Fruit fly (Drosophila melanogaster) whole organism, embryonic: Measurements from ENCODE around the gene CG17650.

Experiments
- Ada2b ChIP-seq: fragments of 200-800 bp; sonication (Bioruptor generic); IDR thresholded peaks from 2 replicates; pipeline ENCODE4 v1.3.6; 2022; ENCODE audit warnings: missing biosample characterization, missing genetic modification characterization
- Asciz ChIP-seq: fragments of 200-800 bp; sonication (Bioruptor generic); optimal IDR thresholded peaks from 2 replicates; lab custom pipeline; 2017; ENCODE audit warnings: missing biosample characterization, mild to moderate bottlenecking, missing genetic modification characterization, missing genetic modification reagents
- Awh ChIP-seq: fragments of 200-800 bp; sonication (Bioruptor generic); IDR thresholded peaks from 2 replicates; pipeline ENCODE4, ENCODE4 v1.3.6; 2022; ENCODE audit warnings: missing biosample characterization, missing genetic modification characterization
- CG11456 ChIP-seq: fragments of 200-800 bp; sonication (Bioruptor generic); IDR thresholded peaks from 3 replicates; pipeline ENCODE4 v1.3.6; 2022; ENCODE audit warnings: missing biosample characterization, missing genetic modification characterization
- CG14441 ChIP-seq: fragments of 200-800 bp; sonication (Bioruptor generic); IDR thresholded peaks from 2 replicates; pipeline ENCODE4 v1.3.6; 2022; ENCODE audit warnings: missing biosample characterization, missing genetic modification characterization
- CG1603 ChIP-seq: fragments of 200-800 bp; sonication (Bioruptor generic); optimal IDR thresholded peaks from 2 replicates; lab custom pipeline; 2019; ENCODE audit warnings: missing biosample characterization, mild to moderate bottlenecking, missing genetic modification characterization, moderate library complexity
- CG17912 ChIP-seq: fragments of 200-800 bp; sonication (Bioruptor generic); optimal IDR thresholded peaks from 2 replicates; lab custom pipeline; 2018; ENCODE audit warnings: missing biosample characterization, mild to moderate bottlenecking, missing genetic modification characterization
- CG18599 ChIP-seq: fragments of 200-800 bp; sonication (Bioruptor generic); optimal IDR thresholded peaks from 3 replicates; lab custom pipeline; 2017; ENCODE audit warnings: missing biosample characterization, missing genetic modification characterization, mild to moderate bottlenecking, moderate library complexity, missing genetic modification reagents
- CG2202 ChIP-seq: fragments of 200-800 bp; sonication (Bioruptor generic); optimal IDR thresholded peaks from 2 replicates; lab custom pipeline; 2018; ENCODE audit warnings: missing biosample characterization, mild to moderate bottlenecking, missing genetic modification characterization
- CG2875 ChIP-seq: fragments of 200-800 bp; sonication (Bioruptor generic); optimal IDR thresholded peaks from 2 replicates; lab custom pipeline; 2017; ENCODE audit warnings: missing biosample characterization, mild to moderate bottlenecking, missing genetic modification characterization, missing genetic modification reagents
- CG31388 ChIP-seq: fragments of 200-800 bp; sonication (Bioruptor generic); optimal IDR thresholded peaks from 2 replicates; lab custom pipeline; 2016; ENCODE audit warnings: missing biosample characterization, missing genetic modification characterization
- CG3995 ChIP-seq: fragments of 200-800 bp; sonication (Bioruptor generic); optimal IDR thresholded peaks from 3 replicates; lab custom pipeline; 2016; ENCODE audit warnings: missing biosample characterization, missing genetic modification characterization
- CG43689 ChIP-seq: fragments of 200-800 bp; sonication (Bioruptor generic); IDR thresholded peaks from 2 replicates; pipeline ENCODE4 v1.3.6; 2022; ENCODE audit warnings: missing biosample characterization, missing genetic modification characterization
- CG4424 ChIP-seq: fragments of 200-800 bp; sonication (Bioruptor generic); optimal IDR thresholded peaks from 3 replicates; lab custom pipeline; 2016; ENCODE audit warnings: missing biosample characterization, missing genetic modification characterization
- Ets65A ChIP-seq: fragments of 200-800 bp; sonication (Bioruptor generic); peaks from one replicate; lab custom pipeline; 2016; ENCODE audit warnings: missing biosample characterization, missing genetic modification characterization
- GATAe ChIP-seq: fragments of 200-800 bp; sonication (Bioruptor generic); conservative IDR thresholded peaks from 2 replicates; pipeline ENCODE4 v1.3.6; 2022; ENCODE audit warnings: missing biosample characterization, missing genetic modification characterization
- Gsc ChIP-seq: fragments of 200-800 bp; sonication (Bioruptor generic); IDR thresholded peaks from 2 replicates; pipeline ENCODE4 v1.3.6; 2022; ENCODE audit warnings: missing biosample characterization, missing genetic modification characterization
- Hr51 ChIP-seq, 2 experiments: fragments of 200-800 bp; sonication (Bioruptor generic); optimal IDR thresholded peaks; 2 replicates in 1 of 2; 3 replicates in 1 of 2; lab custom pipeline; 2016 to 2018; ENCODE audit warnings: missing biosample characterization in 2 of 2, missing genetic modification characterization in 2 of 2, mild to moderate bottlenecking in 1 of 2, moderate library complexity in 1 of 2
- Med ChIP-seq: fragments of 200-800 bp; sonication (Bioruptor generic); peaks from one replicate; lab custom pipeline; 2016; ENCODE audit warnings: missing biosample characterization, missing genetic modification characterization, mild to moderate bottlenecking, inconsistent platforms, moderate library complexity
- Pdp1 ChIP-seq, 2 experiments: fragments of 200-800 bp; sonication (Bioruptor generic); optimal IDR thresholded peaks; 3 replicates each; lab custom pipeline; 2016; ENCODE audit warnings: missing biosample characterization in 2 of 2, missing genetic modification characterization in 2 of 2, mild to moderate bottlenecking in 1 of 2, moderate library complexity in 1 of 2
- Rfx ChIP-seq: fragments of 200-800 bp; sonication (Bioruptor generic); IDR thresholded peaks from 2 replicates; pipeline ENCODE4 v1.3.6; 2022; ENCODE audit warnings: missing biosample characterization, missing genetic modification characterization
- Sry-δ ChIP-seq: fragments of 200-800 bp; sonication (Bioruptor generic); optimal IDR thresholded peaks from 2 replicates; lab custom pipeline; 2016; ENCODE audit warnings: missing biosample characterization, missing genetic modification characterization
- ato ChIP-seq: fragments of 200-800 bp; sonication (Bioruptor generic); IDR thresholded peaks from 2 replicates; pipeline ENCODE4 v1.3.6; 2022; ENCODE audit warnings: missing biosample characterization, missing genetic modification characterization; ENCODE audit not compliant: partially characterized antibody
- bigmax ChIP-seq: fragments of 200-800 bp; sonication (Bioruptor generic); optimal IDR thresholded peaks from 2 replicates; lab custom pipeline; 2018; ENCODE audit warnings: missing biosample characterization, mild to moderate bottlenecking, missing genetic modification characterization
- cwo ChIP-seq: fragments of 200-800 bp; sonication (Bioruptor generic); optimal IDR thresholded peaks from 3 replicates; lab custom pipeline; 2017; ENCODE audit warnings: missing biosample characterization, missing genetic modification characterization, mild to moderate bottlenecking, moderate library complexity, missing genetic modification reagents
- grn ChIP-seq: fragments of 200-800 bp; sonication (Bioruptor generic); optimal IDR thresholded peaks from 3 replicates; lab custom pipeline; 2017; ENCODE audit warnings: missing biosample characterization, missing genetic modification characterization
- gsb-n ChIP-seq: fragments of 200-800 bp; sonication (Bioruptor generic); optimal IDR thresholded peaks from 3 replicates; lab custom pipeline; 2018; ENCODE audit warnings: missing biosample characterization, mild to moderate bottlenecking, missing genetic modification characterization
- hkb ChIP-seq, 2 experiments: fragments of 200-800 bp in 1 of 2; fragments of >200 bp in 1 of 2; sonication (Bioruptor generic) in 1 of 2; IDR thresholded peaks in 1 of 2; optimal IDR thresholded peaks in 1 of 2; 2 replicates each; pipeline versions ENCODE4 v1.3.6 to Lab custom; 2017 to 2022; ENCODE audit warnings: missing biosample characterization in 1 of 2, missing genetic modification characterization in 1 of 2
- jigr1 ChIP-seq: fragments of 200-800 bp; sonication (Bioruptor generic); IDR thresholded peaks from 3 replicates; pipeline ENCODE4 v1.3.6; 2022; ENCODE audit warnings: missing biosample characterization, missing genetic modification characterization
- lbe ChIP-seq: fragments of 200-800 bp; sonication (Bioruptor generic); optimal IDR thresholded peaks from 2 replicates; lab custom pipeline; 2016; ENCODE audit warnings: missing biosample characterization, mild to moderate bottlenecking, missing genetic modification characterization
- lilli ChIP-seq: fragments of 200-800 bp; sonication (Bioruptor generic); optimal IDR thresholded peaks from 3 replicates; lab custom pipeline; 2016; ENCODE audit warnings: missing biosample characterization, missing genetic modification characterization
- row ChIP-seq: fragments of 200-800 bp; sonication (Bioruptor generic); IDR thresholded peaks from 3 replicates; pipeline ENCODE4 v1.3.6; 2022; ENCODE audit warnings: missing biosample characterization, missing genetic modification characterization
- slbo ChIP-seq: fragments of 200-800 bp; sonication (Bioruptor generic); IDR thresholded peaks from 2 replicates; pipeline ENCODE4 v1.3.6; 2022; ENCODE audit warnings: missing biosample characterization, missing genetic modification characterization
- sob ChIP-seq: fragments of 200-800 bp; sonication (Bioruptor generic); IDR thresholded peaks from 2 replicates; pipeline ENCODE4 v1.3.6; 2022; ENCODE audit warnings: missing biosample characterization, missing genetic modification characterization
- stc ChIP-seq: fragments of 200-800 bp; sonication (Bioruptor generic); IDR thresholded peaks from 2 replicates; pipeline ENCODE4 v1.3.6; 2022; ENCODE audit warnings: missing biosample characterization, missing genetic modification characterization
- twi ChIP-seq: fragments of 200-800 bp; optimal IDR thresholded peaks from 2 replicates; lab custom pipeline; 2019; ENCODE audit warnings: missing biosample characterization, mild to moderate bottlenecking, missing genetic modification characterization, moderate library complexity

The CG17650 gene

dm6 chr2L:1723135-1723936 lies 35.6 kb downstream of the CG17650 start (continued):
- TF ChIP-seq CG14441 (GFP tag; lab: Robert Waterston, UW) = 0 out of 2 replicates have a peak, but pooled peaks have one; percentile 20
- no peak for TF ChIP-seq CG11456 (GFP tag; lab: Robert Waterston, UW)
- TF ChIP-seq twi = peak; percentile 52
- TF ChIP-seq Awh (GFP tag; lab: Robert Waterston, UW) = 0 out of 2 replicates have a peak, but pooled peaks have one; percentile 5
- peak; percentile 36 for TF ChIP-seq CG1603 (tag; lab: Kevin White, UChicago)
- peak; percentile 43; the same call in 1 of the 3 replicates for TF ChIP-seq row (GFP tag; lab: Robert Waterston, UW)
- peak; percentile 2 for TF ChIP-seq gsb-n (tag; lab: Kevin White, UChicago)
- peak; percentile 39 for TF ChIP-seq lilli (GFP tag; lab: Kevin White, UChicago)
- peak; percentile 5 for TF ChIP-seq CG17912 (GFP tag; lab: Kevin White, UChicago)
- TF ChIP-seq Ada2b (GFP tag; lab: Robert Waterston, UW) = no peak
- TF ChIP-seq Asciz = peak; percentile 14
- peak; percentile 74 for TF ChIP-seq Med (GFP tag; lab: Kevin White, UChicago)
- TF ChIP-seq CG2875 = peak; percentile 10
- TF ChIP-seq grn (GFP tag; lab: Kevin White, UChicago) = peak; percentile 43
- TF ChIP-seq cwo (GFP tag; lab: Kevin White, UChicago) = peak; percentile 49
- peak; percentile 40 for TF ChIP-seq Rfx (GFP tag; lab: Robert Waterston, UW)
- TF ChIP-seq CG2202 (tag; lab: Kevin White, UChicago) = peak; percentile 30
- TF ChIP-seq slbo (GFP tag; lab: Robert Waterston, UW) = peak; percentile 34; the same call in 1 of the 2 replicates
- TF ChIP-seq CG31388 = no peak
- no peak for TF ChIP-seq sob (GFP tag; lab: Robert Waterston, UW)
- no peak for TF ChIP-seq ato (GFP tag; lab: Robert Waterston, UW)
- TF ChIP-seq hkb (optimal IDR thresholded peaks at IDR 0.05; lab: Kevin White, UChicago) = no peak
- no peak for TF ChIP-seq hkb (GFP tag; IDR thresholded peaks at IDR 0.05; lab: Robert Waterston, UW)
- TF ChIP-seq GATAe (GFP tag; lab: Robert Waterston, UW) = 0 out of 2 replicates have a peak, but pooled peaks have one; percentile 28

- TF ChIP-seq Hr51 (GFP tag; optimal IDR thresholded peaks at IDR 0.05; lab: Kevin White, UChicago) (no peak), Gsc (no peak), Ets65A (GFP tag; lab: Kevin White, UChicago) (peak; percentile 15), Sry-δ (GFP tag; lab: Kevin White, UChicago) (no peak), CG4424 (GFP tag; lab: Kevin White, UChicago) (no peak), CG18599 (GFP tag; lab: Kevin White, UChicago) (no peak), Pdp1 (GFP tag; optimal IDR thresholded peaks at IDR 0.05; lab: Kevin White, UChicago) (peak in 1 of 2 experiments; percentile 36), lbe (GFP tag; lab: Kevin White, UChicago) (no peak), Med (GFP tag; lab: Kevin White, UChicago) (peak; percentile 7), Asciz (no peak), jigr1 (GFP tag; lab: Robert Waterston, UW) (no peak), bigmax (GFP tag; lab: Kevin White, UChicago) (no peak), CG43689 (GFP tag; lab: Robert Waterston, UW) (no peak), CG3995 (GFP tag; lab: Kevin White, UChicago) (no peak), stc (GFP tag; lab: Robert Waterston, UW) (0 out of 2 replicates have a peak, but pooled peaks have one; percentile 10)
Measured at dm6 chr2L:1722260-1722659, 36.6 kb downstream of the CG17650 start.
